Fruit fly (Drosophila melanogaster): ENCODE results near the gene CG11109.

The CG11109 gene

DNA sequence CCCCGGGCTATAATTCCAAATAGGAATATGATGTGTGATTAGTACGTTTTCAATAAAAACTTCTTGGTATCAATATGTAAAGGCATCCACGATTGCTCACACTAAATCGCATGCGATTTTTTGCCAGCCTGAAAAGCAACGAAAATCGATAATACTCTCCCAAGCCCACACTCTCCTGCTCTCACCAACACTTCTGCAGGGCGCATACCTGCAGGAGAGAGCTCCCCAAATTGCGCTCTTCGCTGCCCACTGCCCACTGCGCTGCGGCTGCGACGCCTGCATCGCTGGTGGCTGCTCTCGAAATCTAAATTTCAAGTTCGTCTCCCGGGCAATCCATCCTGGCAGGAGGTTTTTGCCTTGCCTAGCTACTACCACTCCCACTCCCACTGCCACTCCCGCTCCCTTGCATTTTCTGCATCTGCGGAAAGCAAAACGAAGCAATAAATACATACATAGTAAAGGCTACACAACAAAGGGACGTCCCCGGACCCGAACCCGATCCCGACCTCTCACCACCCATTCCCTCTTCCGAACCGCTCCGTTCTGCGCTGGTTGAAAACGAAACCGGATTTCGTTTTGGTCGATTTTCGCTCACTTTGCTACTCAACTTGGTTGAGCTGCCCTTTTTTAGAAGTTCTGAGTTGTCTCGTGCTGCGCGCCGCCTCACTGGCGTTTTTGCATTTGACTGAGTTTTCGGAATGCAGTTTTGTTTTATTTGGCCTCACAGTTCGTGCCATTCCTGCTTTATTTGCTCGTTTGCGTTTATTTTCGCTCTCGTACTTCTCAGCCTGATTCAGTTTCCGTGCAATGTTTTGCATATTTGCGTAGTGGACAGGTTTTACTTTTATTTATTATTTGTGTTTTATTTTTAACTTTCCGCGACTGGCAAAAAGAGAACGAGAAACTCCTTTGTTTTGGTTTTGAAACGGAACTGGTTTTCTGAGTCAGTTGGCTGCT, 20.6 kb upstream of the CG11109 start:
- TF ChIP-seq CG8478 (optimal IDR thresholded peaks at IDR 0.05) = no peak
- TF ChIP-seq CTCF (optimal IDR thresholded peaks at IDR 0.05) = no peak

DNA sequence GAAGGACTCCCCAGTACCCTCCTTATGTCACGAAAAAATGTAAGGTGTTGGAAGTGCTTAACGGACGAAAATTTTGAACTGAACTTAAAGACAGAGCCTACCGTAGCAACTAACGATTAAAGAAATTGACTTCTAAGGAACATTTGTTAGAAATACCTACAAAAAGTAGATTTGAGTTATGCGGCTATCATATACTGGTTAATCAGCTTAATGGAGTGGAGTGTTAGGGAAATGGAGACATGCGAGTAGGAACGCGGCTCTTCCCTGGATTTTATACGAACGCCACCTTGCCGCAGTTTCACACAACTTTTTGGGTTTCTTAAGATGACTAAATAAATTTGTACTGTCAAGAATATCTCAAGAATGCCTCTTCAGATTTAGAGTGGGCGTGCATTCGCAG, 18.6 kb upstream of the CG11109 start, which contains the start of gene CG32462:
TSS of gene CG32462 (minus strand) at position 101 of the 400 bp plus-strand sequence.
- TF ChIP-seq CTCF (optimal IDR thresholded peaks at IDR 0.05) (no peak), CG8478 (optimal IDR thresholded peaks at IDR 0.05) (no peak)

DNA sequence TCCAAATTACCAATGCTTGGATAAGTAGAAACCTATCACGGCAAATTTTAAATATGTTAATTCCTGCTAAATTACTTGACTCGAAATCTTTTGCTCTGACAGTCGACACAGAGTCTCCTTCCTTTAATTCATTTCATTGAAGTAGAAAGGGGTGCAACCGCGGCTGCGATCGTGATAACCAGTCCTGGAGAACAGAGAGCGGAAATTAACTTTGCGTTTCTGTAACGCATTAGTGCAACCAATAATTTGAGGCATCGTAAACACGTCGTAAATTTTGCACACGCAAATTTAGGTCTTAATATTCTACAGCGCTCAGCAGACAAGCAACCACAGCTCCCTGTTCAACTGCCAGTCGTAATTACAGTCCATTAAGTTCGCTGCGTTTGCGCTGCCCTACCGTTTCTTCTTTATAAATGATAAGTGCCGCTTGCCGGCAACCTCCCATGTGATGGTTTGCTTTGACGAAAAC, 16.0 kb upstream of the CG11109 start, which contains the start of gene CG32459:
TSS of gene CG32459 (minus strand) at position 51 of the 469 bp plus-strand sequence.
- no peak for TF ChIP-seq CG8478 (optimal IDR thresholded peaks at IDR 0.05)
- no peak for TF ChIP-seq CTCF (optimal IDR thresholded peaks at IDR 0.05)

DNA sequence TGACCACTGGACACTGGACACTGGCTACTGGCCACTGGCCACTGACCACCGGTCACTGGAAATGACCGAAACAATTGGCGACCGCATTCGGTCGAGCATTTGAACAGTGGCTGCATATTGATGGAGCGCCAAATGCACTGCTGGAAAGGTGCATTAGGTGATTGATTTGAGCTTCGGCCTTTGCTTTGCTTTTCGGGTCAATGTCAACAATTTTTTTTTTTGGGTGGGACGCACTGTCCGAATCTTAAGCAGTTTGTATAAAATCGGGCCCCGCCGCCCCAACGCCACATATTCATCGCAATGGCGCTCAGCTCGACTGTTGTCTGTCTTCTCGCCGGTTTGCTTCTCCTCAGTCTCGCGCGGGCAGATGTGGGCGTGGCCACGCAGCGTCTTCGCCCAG, 11.5 kb upstream of the CG11109 start, which contains the start of gene CG13239:
TSS of gene CG13239 (plus strand) at position 301 of the 400 bp plus-strand sequence.
- TF ChIP-seq CG8478 (optimal IDR thresholded peaks at IDR 0.05) (no peak), CTCF (optimal IDR thresholded peaks at IDR 0.05) (no peak)

DNA sequence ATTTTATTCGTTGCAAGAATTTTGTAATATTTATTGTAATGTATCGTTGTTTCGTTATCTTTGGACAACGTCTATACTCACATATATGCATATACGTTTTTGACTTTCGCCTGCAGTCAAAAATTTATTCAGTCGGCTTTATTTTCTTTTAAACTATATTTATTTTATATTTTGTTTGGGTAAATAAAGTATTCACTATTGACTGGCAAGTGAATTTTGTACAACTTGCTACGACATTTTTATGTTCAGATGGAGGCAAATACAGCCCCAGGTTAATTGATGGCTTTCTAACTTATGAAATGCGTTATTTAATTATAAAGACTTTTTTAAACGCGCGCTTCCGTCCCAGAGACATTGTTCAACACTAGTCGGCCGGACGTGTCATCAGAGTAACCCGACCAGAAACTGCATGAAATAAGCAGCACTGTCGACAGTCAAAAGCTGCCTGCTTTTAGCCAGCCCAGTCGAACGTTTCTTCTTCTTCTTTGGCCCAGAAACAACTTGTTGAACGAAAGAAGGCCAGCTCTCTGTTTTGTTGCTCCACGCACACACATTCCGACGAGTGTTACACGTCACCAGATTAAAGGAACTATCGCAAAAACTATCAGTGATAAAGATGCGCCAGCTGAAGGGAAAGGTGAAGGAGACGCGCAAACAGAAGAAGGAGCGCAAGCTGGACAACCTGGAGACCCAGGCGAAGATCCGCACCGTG, 8.5 kb upstream of the CG11109 start, which contains the start of gene CG33169:
TSS of gene CG33169 (plus strand) at position 498 of the 712 bp plus-strand sequence.
- TF ChIP-seq CTCF (optimal IDR thresholded peaks at IDR 0.05) = peak in 1 of 2 experiments; percentile 53
- TF ChIP-seq CG8478 (optimal IDR thresholded peaks at IDR 0.05) = no peak

DNA sequence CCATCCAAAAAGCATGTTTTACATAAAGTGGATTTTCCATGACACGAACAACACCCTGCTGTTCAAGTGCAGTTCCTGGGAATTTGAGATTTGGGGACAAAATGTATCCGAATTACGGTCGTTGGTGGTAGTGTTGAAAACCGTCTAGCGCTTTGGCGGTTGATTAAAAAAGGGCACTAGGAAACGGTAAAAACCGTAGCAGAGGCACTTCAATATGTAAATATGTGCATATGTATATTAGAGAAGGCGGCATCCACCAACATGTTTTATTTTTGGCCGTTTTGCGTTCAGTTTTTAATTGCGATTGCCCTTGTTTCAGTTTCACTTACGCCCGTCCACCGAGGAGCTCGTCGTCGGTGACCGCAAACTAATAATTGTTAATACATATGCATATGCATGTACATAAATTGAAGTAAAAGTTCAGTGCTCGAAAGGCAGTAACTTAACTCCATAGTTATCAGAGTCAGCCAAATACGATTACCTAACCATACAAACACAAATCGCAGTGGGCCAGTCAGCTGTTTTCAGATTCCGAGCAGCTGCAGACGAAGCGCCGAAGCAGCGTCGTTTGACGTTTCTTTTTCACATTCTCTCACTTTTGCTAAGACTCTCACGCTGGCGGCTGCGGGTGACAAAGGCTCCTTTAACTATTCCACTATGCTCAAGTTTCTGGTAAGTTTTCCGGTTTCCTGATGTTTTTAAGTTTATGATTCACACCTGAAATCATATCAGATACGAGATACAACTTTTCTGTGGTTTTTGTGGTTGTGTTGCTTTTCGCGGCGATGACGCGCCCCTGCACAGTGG, 7.5 kb upstream of the CG11109 start, which contains the start of gene CG33170:
TSS of gene CG33170 (plus strand) at position 347 of the 807 bp plus-strand sequence.
- TF ChIP-seq CG8478 (optimal IDR thresholded peaks at IDR 0.05) (no peak), CTCF (optimal IDR thresholded peaks at IDR 0.05) (no peak)

DNA sequence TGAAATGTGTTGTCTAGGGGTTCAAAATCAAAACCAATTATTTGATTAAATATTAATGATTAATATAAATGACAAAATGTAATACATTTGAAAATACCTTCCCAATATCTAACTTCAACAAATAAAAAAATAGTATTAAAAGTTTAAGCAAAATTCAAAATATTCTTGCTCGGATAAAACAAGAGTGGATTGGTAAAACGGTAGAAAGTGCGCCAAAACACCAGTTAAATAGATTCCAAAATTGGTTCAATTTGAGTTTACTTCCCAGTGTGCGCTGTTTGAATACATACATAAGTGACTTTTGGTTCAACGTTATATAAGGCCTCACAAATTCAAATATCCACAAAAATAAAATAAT, 7.0 kb upstream of the CG11109 start:
- TF ChIP-seq CTCF (optimal IDR thresholded peaks at IDR 0.05) = no peak
- TF ChIP-seq CG8478 (optimal IDR thresholded peaks at IDR 0.05) = no peak

DNA sequence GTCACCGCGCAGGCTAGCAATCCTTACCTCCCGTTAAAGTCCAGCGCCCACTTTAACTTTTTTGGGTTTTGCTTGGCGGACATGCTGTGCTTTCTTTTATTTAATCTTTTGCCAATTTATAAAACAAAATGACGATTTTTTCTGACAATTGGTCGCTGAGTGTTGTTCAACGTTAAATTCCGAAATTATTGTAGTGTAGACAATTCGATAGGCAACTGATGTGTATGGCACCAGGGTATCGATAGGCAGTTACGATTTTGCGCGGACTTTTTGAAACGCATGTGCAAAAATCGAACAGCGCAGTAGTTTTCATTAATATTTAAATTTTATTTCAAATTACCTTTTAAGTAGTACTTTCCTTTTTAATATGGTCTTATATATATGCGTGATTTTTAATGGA, 3.9 kb upstream of the CG11109 start, which contains the start of gene EMC4:
TSS of gene EMC4 (minus strand) at position 174 of the 400 bp plus-strand sequence.
- no peak for TF ChIP-seq CTCF (optimal IDR thresholded peaks at IDR 0.05)
- TF ChIP-seq CG8478 (optimal IDR thresholded peaks at IDR 0.05) = no peak

DNA sequence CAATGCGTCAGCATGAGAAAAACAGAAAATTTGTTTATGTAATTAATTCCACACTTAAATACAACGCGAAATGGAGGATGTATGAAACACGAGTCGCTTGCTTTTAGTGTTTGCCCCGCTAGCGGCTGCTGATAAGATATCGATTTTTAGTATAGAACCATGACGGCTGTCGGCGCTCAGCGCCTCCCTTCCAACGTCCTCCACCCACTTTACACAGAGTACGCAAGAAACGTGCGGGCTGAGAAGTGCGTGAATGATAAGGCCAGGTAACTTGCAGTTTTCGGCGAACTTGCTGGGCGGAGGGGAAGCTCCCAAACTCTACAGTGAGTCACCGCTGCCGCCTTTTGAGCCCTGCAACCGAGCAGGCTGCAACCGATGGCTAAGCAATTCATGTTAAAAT, 1.6 kb upstream of the CG11109 start:
- no peak for TF ChIP-seq CG8478 (optimal IDR thresholded peaks at IDR 0.05)
- no peak for TF ChIP-seq CTCF (optimal IDR thresholded peaks at IDR 0.05)

DNA sequence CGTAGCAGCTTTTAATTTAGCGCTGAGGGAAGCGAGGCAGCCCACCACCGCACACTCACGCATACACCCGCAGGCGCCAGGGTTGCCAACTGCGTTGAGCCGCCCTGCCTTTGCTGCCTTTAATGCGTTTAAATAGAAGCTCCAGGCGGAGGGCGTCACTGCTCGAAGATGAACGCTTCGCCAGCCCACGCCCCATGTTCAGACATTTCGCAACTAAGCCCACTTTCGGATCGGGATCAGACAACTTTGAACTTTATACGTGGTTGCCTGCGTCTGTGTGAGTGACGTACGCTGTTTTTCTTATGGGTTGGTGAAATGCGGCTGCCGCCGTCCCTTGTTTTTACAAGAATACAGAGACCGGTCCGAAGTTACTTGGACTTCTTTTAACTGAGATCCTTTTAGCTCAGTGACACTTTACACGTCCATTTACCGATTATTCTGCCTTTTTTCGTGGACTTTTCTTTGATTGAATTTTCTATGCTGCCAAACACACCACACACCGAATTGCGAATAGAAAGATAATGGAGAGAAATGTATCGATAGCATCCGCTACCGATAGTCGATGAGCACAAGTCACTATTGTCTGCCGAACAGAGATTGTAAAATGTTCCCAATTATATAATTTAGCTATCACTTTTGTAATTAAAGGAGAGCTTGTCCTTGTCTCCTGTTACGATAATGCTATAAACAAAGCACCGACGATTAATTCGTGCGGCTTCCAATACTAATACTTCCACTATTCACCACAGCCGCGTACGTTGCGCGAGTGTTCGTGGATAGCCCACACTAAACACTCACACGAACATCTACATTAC, 763 bp upstream of the CG11109 start:
- TF ChIP-seq CTCF (optimal IDR thresholded peaks at IDR 0.05) (no peak), CG8478 (optimal IDR thresholded peaks at IDR 0.05) (no peak)

DNA sequence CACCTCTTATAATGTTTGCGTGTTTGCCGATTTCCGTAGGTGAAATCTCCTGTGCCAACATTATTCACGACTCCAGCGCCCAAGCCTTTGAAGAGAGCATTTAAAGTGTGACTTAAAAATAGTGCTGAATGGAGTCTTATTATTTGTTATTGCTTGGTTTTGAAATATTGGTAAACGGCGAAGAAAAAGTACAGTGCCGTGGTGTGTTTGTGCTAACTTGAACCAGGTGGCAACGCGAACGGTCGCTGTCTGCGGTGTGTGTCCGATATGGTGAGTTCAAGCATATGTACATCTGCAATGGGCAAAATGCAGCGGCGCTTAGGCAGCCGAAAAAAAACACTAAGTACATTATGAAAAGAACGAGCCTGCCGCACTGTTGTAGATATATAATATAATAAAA, 5.9 kb downstream of the CG11109 start:
- TF ChIP-seq CTCF (optimal IDR thresholded peaks at IDR 0.05) (no peak), CG8478 (optimal IDR thresholded peaks at IDR 0.05) (no peak)

DNA sequence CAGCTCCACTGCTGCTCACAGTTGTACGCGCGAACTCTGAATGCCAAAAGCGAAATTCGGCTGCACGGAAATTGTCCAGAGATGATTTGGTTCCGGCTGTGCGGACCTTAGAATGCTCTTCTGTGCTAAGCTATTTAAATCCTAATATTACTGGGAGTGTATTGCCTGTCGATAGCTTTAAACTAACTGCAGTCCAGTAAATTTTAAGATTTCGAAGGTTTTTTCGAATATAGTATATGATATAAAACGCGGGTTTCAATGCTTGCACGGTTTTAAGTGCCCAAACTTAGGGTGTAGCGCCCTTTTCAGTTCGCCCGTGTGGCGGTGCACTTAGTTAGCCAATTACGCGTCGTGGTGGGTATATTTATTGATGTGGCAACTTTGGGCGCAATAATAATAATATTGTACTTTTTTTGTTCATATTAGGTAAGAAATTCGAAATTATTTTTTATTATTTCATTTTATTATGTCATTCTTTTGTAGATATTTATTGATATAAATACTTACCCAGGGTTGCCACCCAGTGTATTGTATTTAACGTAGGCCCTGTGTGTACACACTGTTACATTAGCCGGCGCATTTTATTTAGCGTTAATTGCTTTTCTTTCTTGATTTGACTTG, 6.8 kb downstream of the CG11109 start, which contains the start of the genes Chro and Ssl1:
TSS of gene Chro (minus strand) at position 262 of the 621 bp plus-strand sequence.
TSS of gene Ssl1 (plus strand) at position 367 of the 621 bp plus-strand sequence.
- no peak for TF ChIP-seq CTCF (optimal IDR thresholded peaks at IDR 0.05)
- no peak for TF ChIP-seq CG8478 (optimal IDR thresholded peaks at IDR 0.05)

DNA sequence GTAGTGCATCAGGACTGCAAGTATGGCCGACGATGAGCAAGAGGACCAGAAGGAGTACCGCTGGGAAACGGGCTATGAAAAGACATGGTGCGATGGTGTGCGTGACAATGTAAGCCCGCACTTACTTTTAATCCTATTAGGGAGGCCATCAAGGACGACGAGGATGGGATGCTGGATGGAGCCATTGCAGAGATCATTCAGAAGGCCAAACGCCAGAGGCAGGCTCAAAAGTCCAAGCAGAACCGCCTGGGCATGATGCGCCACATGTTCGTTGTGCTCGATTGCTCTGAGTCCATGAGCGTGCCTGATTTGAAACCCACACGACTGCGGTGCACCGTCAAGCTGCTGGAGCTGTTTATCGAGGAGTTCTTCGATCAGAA, 7.3 kb downstream of the CG11109 start:
- no peak for TF ChIP-seq CTCF (optimal IDR thresholded peaks at IDR 0.05)
- no peak for TF ChIP-seq CG8478 (optimal IDR thresholded peaks at IDR 0.05)

Data from S2 (cell line).